Worm (Caenorhabditis elegans) whole organism, L1 larva: ENCODE data around the gene C27B7.9.

ENCODE experiments used
- C04F5.9 ChIP-seq: sonication (generic microtip); optimal IDR thresholded peaks from 2 replicates; lab custom pipeline; 2016; ENCODE audit warnings: missing genetic modification characterization, missing compliant biosample characterization
- C16A3.4 ChIP-seq: fragments of 150-350 bp; optimal IDR thresholded peaks from 2 replicates; lab custom pipeline; 2014; ENCODE audit warnings: missing biosample characterization, missing genetic modification characterization
- Y116A8C.19 ChIP-seq: sonication (generic microtip); optimal IDR thresholded peaks from 2 replicates; lab custom pipeline; 2016; ENCODE audit warnings: missing compliant biosample characterization, missing genetic modification characterization, borderline replicate concordance
- alr-1 ChIP-seq: fragments of 200-800 bp; sonication (Bioruptor generic); optimal IDR thresholded peaks from 2 replicates; lab custom pipeline; 2018; ENCODE audit warnings: borderline replicate concordance, mild to moderate bottlenecking, missing genetic modification characterization, missing compliant biosample characterization
- aly-2 ChIP-seq: fragments of 150-350 bp; optimal IDR thresholded peaks from 2 replicates; lab custom pipeline; 2014; ENCODE audit warnings: missing biosample characterization, missing genetic modification characterization
- blmp-1 ChIP-seq: fragments of 150-350 bp; optimal IDR thresholded peaks from 2 replicates; lab custom pipeline; 2014; ENCODE audit warnings: missing biosample characterization, missing genetic modification characterization
- ceh-63 ChIP-seq: fragments of 200-800 bp; sonication (Bioruptor generic); optimal IDR thresholded peaks from 2 replicates; lab custom pipeline; 2018; ENCODE audit warnings: mild to moderate bottlenecking, missing genetic modification characterization, missing compliant biosample characterization
- ceh-8 ChIP-seq: fragments of 200-800 bp; sonication (Bioruptor generic); optimal IDR thresholded peaks from 2 replicates; lab custom pipeline; 2018; ENCODE audit warnings: mild to moderate bottlenecking, missing genetic modification characterization, moderate library complexity, missing compliant biosample characterization
- ceh-82 ChIP-seq, 3 experiments: fragments of 150-350 bp in 1 of 3; sonication (generic microtip) in 2 of 3; optimal IDR thresholded peaks; 2 replicates each; lab custom pipeline; 2014 to 2017; ENCODE audit warnings: missing biosample characterization in 3 of 3, missing genetic modification characterization in 3 of 3
- ceh-88 ChIP-seq: fragments of 200-800 bp; sonication (Bioruptor generic); IDR thresholded peaks from 2 replicates; pipeline ENCODE4 v1.3.6; 2022; ENCODE audit warnings: missing genetic modification characterization, missing compliant biosample characterization
- ceh-90 ChIP-seq: sonication (generic microtip); optimal IDR thresholded peaks from 2 replicates; lab custom pipeline; 2016; ENCODE audit warnings: missing genetic modification characterization, missing compliant biosample characterization
- ces-1 ChIP-seq: fragments of 150-350 bp; optimal IDR thresholded peaks from 2 replicates; lab custom pipeline; 2014; ENCODE audit warnings: missing biosample characterization, missing genetic modification reagents, missing genetic modification characterization
- dpl-1 ChIP-seq, 3 experiments: fragments of 150-350 bp in 2 of 3; sonication (generic microtip) in 1 of 3; optimal IDR thresholded peaks; 2 replicates each; lab custom pipeline; 2014 to 2017; ENCODE audit warnings: missing biosample characterization in 3 of 3, missing genetic modification characterization in 3 of 3, missing genetic modification reagents in 3 of 3
- dsc-1 ChIP-seq: sonication (generic microtip); optimal IDR thresholded peaks from 2 replicates; lab custom pipeline; 2016; ENCODE audit warnings: mild to moderate bottlenecking, missing genetic modification characterization, missing compliant biosample characterization
- efl-1 ChIP-seq, 4 experiments: fragments of 150-350 bp; optimal IDR thresholded peaks in 3 of 4; peaks in 1 of 4; 1 replicate in 1 of 4; 2 replicates in 3 of 4; lab custom pipeline; 2014; ENCODE audit warnings: missing biosample characterization in 2 of 4, missing genetic modification characterization in 2 of 4, missing genetic modification reagents in 2 of 4
- efl-3 ChIP-seq: fragments of 200-800 bp; sonication (Bioruptor generic); optimal IDR thresholded peaks from 2 replicates; lab custom pipeline; 2018; ENCODE audit warnings: mild to moderate bottlenecking, missing genetic modification characterization, missing compliant biosample characterization
- elt-2 ChIP-seq: sonication (generic microtip); optimal IDR thresholded peaks from 2 replicates; lab custom pipeline; 2016; ENCODE audit warnings: missing genetic modification characterization, mild to moderate bottlenecking, inconsistent platforms, missing compliant biosample characterization, missing genetic modification reagents
- ets-5 ChIP-seq: fragments of 200-800 bp; sonication (Bioruptor generic); IDR thresholded peaks from 2 replicates; pipeline ENCODE4 v1.3.6; 2022; ENCODE audit warnings: missing genetic modification characterization, missing compliant biosample characterization
- fkh-8 ChIP-seq: sonication (generic microtip); optimal IDR thresholded peaks from 2 replicates; lab custom pipeline; 2016; ENCODE audit warnings: mild to moderate bottlenecking, missing genetic modification characterization, missing compliant biosample characterization
- fos-1 ChIP-seq: fragments of 150-350 bp; optimal IDR thresholded peaks from 2 replicates; lab custom pipeline; 2014; ENCODE audit warnings: missing biosample characterization, missing genetic modification characterization
- irx-1 ChIP-seq: sonication (generic microtip); optimal IDR thresholded peaks from 2 replicates; lab custom pipeline; 2016; ENCODE audit warnings: missing genetic modification characterization, missing compliant biosample characterization
- jun-1 ChIP-seq: fragments of 150-350 bp; optimal IDR thresholded peaks from 2 replicates; lab custom pipeline; 2014; ENCODE audit warnings: missing biosample characterization, missing genetic modification reagents, missing genetic modification characterization
- lin-14 ChIP-seq: fragments of 200-800 bp; sonication (Bioruptor generic); optimal IDR thresholded peaks from 2 replicates; lab custom pipeline; 2018; ENCODE audit warnings: mild to moderate bottlenecking, missing genetic modification characterization, moderate library complexity, missing compliant biosample characterization
- lin-15B ChIP-seq: fragments of 150-350 bp; sonication (generic microtip); optimal IDR thresholded peaks from 3 replicates; lab custom pipeline; 2014; ENCODE audit warnings: missing biosample characterization, missing genetic modification characterization
- lin-35 ChIP-seq, 2 experiments: fragments of 150-350 bp; optimal IDR thresholded peaks; 2 replicates each; lab custom pipeline; 2014; ENCODE audit warnings: missing biosample characterization in 2 of 2, missing genetic modification characterization in 2 of 2, missing genetic modification reagents in 2 of 2
- lin-39 ChIP-seq: fragments of 150-350 bp; optimal IDR thresholded peaks from 2 replicates; lab custom pipeline; 2014; ENCODE audit warnings: missing biosample characterization, missing genetic modification reagents, missing genetic modification characterization
- lir-3 ChIP-seq: sonication (generic microtip); optimal IDR thresholded peaks from 2 replicates; lab custom pipeline; 2016; ENCODE audit warnings: mild to moderate bottlenecking, missing genetic modification characterization, moderate library complexity, missing compliant biosample characterization; ENCODE audit not compliant: poor library complexity
- lsy-2 ChIP-seq, 2 experiments: fragments of 150-350 bp; optimal IDR thresholded peaks; 2 replicates each; lab custom pipeline; 2014; ENCODE audit warnings: missing biosample characterization in 2 of 2, missing genetic modification characterization in 2 of 2
- mab-9 ChIP-seq: fragments of 200-800 bp; sonication (Bioruptor generic); IDR thresholded peaks from 2 replicates; pipeline ENCODE4 v1.3.6; 2022; ENCODE audit warnings: missing genetic modification reagents, missing genetic modification characterization, missing compliant biosample characterization
- mef-2 ChIP-seq: fragments of 150-350 bp; optimal IDR thresholded peaks from 2 replicates; lab custom pipeline; 2014; ENCODE audit warnings: missing biosample characterization, missing genetic modification characterization
- nhr-12 ChIP-seq: sonication (generic microtip); optimal IDR thresholded peaks from 2 replicates; lab custom pipeline; 2017; ENCODE audit warnings: missing biosample characterization, missing genetic modification characterization
- nhr-19 ChIP-seq: fragments of 200-800 bp; sonication (Bioruptor generic); conservative IDR thresholded peaks from 2 replicates; pipeline ENCODE4 v1.3.6; 2022; ENCODE audit warnings: missing genetic modification characterization, missing compliant biosample characterization
- nhr-20 ChIP-seq: sonication (generic microtip); optimal IDR thresholded peaks from 2 replicates; lab custom pipeline; 2016; ENCODE audit warnings: mild to moderate bottlenecking, missing genetic modification characterization, missing compliant biosample characterization
- nhr-71 ChIP-seq: sonication (generic microtip); optimal IDR thresholded peaks from 2 replicates; lab custom pipeline; 2016; ENCODE audit warnings: mild to moderate bottlenecking, missing genetic modification characterization, moderate library complexity, missing compliant biosample characterization
- nhr-77 ChIP-seq: fragments of 150-350 bp; optimal IDR thresholded peaks from 2 replicates; lab custom pipeline; 2014; ENCODE audit warnings: missing biosample characterization, missing genetic modification characterization
- nhr-84 ChIP-seq: sonication (generic microtip); optimal IDR thresholded peaks from 2 replicates; lab custom pipeline; 2017; ENCODE audit warnings: missing biosample characterization, missing genetic modification characterization
- pax-3 ChIP-seq: fragments of 200-800 bp; sonication (Bioruptor generic); optimal IDR thresholded peaks from 2 replicates; lab custom pipeline; 2018; ENCODE audit warnings: mild to moderate bottlenecking, missing genetic modification characterization, moderate library complexity, missing compliant biosample characterization
- skn-1 ChIP-seq: fragments of 150-350 bp; optimal IDR thresholded peaks from 2 replicates; lab custom pipeline; 2014; ENCODE audit warnings: missing biosample characterization, missing genetic modification characterization
- snu-23 ChIP-seq: sonication (generic microtip); optimal IDR thresholded peaks from 2 replicates; lab custom pipeline; 2016; ENCODE audit warnings: missing genetic modification characterization, missing compliant biosample characterization
- sptf-1 ChIP-seq: fragments of 150-350 bp; optimal IDR thresholded peaks from 2 replicates; lab custom pipeline; 2014; ENCODE audit warnings: missing biosample characterization, missing genetic modification characterization
- swsn-7 ChIP-seq: sonication (generic microtip); optimal IDR thresholded peaks from 2 replicates; lab custom pipeline; 2016; ENCODE audit warnings: missing genetic modification characterization, missing compliant biosample characterization
- tlp-1 ChIP-seq: fragments of 150-350 bp; optimal IDR thresholded peaks from 2 replicates; lab custom pipeline; 2014; ENCODE audit warnings: missing biosample characterization, missing genetic modification characterization
- unc-130 ChIP-seq: fragments of 150-350 bp; optimal IDR thresholded peaks from 2 replicates; lab custom pipeline; 2017; ENCODE audit warnings: missing biosample characterization, missing genetic modification characterization, inconsistent platforms
- unc-62 ChIP-seq: fragments of 150-350 bp; optimal IDR thresholded peaks from 2 replicates; lab custom pipeline; 2014; ENCODE audit warnings: missing biosample characterization, missing genetic modification reagents, missing genetic modification characterization
- unc-86 ChIP-seq: sonication (generic microtip); optimal IDR thresholded peaks from 2 replicates; lab custom pipeline; 2016; ENCODE audit warnings: missing genetic modification characterization, missing compliant biosample characterization
- zip-4 ChIP-seq: fragments of 200-800 bp; sonication (Bioruptor generic); optimal IDR thresholded peaks from 2 replicates; lab custom pipeline; 2018; ENCODE audit warnings: mild to moderate bottlenecking, missing genetic modification characterization, moderate library complexity, missing compliant biosample characterization
- ztf-11 ChIP-seq, 2 experiments: sonication (generic microtip); optimal IDR thresholded peaks; 2 replicates each; lab custom pipeline; 2016 to 2017; ENCODE audit warnings: missing genetic modification characterization in 2 of 2, missing biosample characterization in 1 of 2, missing compliant biosample characterization in 1 of 2
- ztf-4 ChIP-seq: fragments of 150-350 bp; optimal IDR thresholded peaks from 2 replicates; lab custom pipeline; 2014; ENCODE audit warnings: missing biosample characterization, missing genetic modification characterization

C27B7.9 gene

ce11 chrIV:8893746-8894145 lies 22.2 kb downstream of the C27B7.9 start, which contains the start of gene rad-54.L2 (continued):
- TF ChIP-seq alr-1: no peak
- no peak for TF ChIP-seq jun-1 (tag; lab: Kevin White, UChicago)
- no peak for TF ChIP-seq Y116A8C.19 (tag; lab: Kevin White, UChicago)
- no peak for TF ChIP-seq sptf-1
- no peak for TF ChIP-seq nhr-84 (tag; lab: Kevin White, UChicago)
- TF ChIP-seq unc-62 (GFP tag; lab: Kevin White, UChicago): no peak
- TF ChIP-seq nhr-20 (tag; lab: Kevin White, UChicago): peak; percentile 61
- TF ChIP-seq tlp-1 (tag; lab: Kevin White, UChicago): no peak

ce11 chrIV:8892558-8892957 lies 23.4 kb downstream of the C27B7.9 start, which contains the start of gene C27B7.2:
Gene C27B7.2, plus strand, starts transcription at chrIV:8892858.
- TF ChIP-seq ztf-11 (tag; optimal IDR thresholded peaks at IDR 0.05; lab: Kevin White, UChicago) (no peak), ceh-8 (GFP tag; lab: Kevin White, UChicago) (no peak), aly-2 (tag; lab: Kevin White, UChicago) (no peak), mab-9 (GFP tag; lab: Robert Waterston, UW) (no peak), fos-1 (tag; lab: Kevin White, UChicago) (no peak), dpl-1 (GFP tag; optimal IDR thresholded peaks at IDR 0.05; lab: Kevin White, UChicago) (no peak), ceh-88 (GFP tag; lab: Robert Waterston, UW) (no peak), ztf-4 (tag; lab: Kevin White, UChicago) (no peak), elt-2 (tag; lab: Kevin White, UChicago) (no peak)

ce11 chrIV:8891131-8891530 lies 24.8 kb downstream of the C27B7.9 start, which contains the start of gene spr-2:
Gene spr-2, plus strand, starts transcription at chrIV:8891462.
- TF ChIP-seq lin-39 (tag; lab: Kevin White, UChicago) (peak; percentile 75), dsc-1 (tag; lab: Kevin White, UChicago) (peak; percentile 75), nhr-71 (tag; lab: Kevin White, UChicago) (peak; percentile 89), efl-3 (GFP tag; lab: Kevin White, UChicago) (no peak), lsy-2 (tag; optimal IDR thresholded peaks at IDR 0.05; lab: Kevin White, UChicago) (peak; percentile 84 to 87), Y116A8C.19 (tag; lab: Kevin White, UChicago) (no peak), mab-9 (GFP tag; lab: Robert Waterston, UW) (no peak), nhr-77 (tag; lab: Kevin White, UChicago) (peak; percentile 19), ces-1 (no peak), swsn-7 (tag; lab: Kevin White, UChicago) (peak; percentile 81), ets-5 (GFP tag; lab: Robert Waterston, UW) (no peak), ceh-63 (no peak), ceh-90 (tag; lab: Kevin White, UChicago) (no peak), lin-14 (GFP tag; lab: Kevin White, UChicago) (peak; percentile 81), C16A3.4 (tag; lab: Kevin White, UChicago) (peak; percentile 76), pax-3 (tag; lab: Kevin White, UChicago) (no peak), jun-1 (tag; lab: Kevin White, UChicago) (peak; percentile 39), nhr-12 (tag; lab: Kevin White, UChicago) (no peak), mef-2 (peak; percentile 5), ceh-8 (GFP tag; lab: Kevin White, UChicago) (peak; percentile 68), lin-35 (GFP tag; optimal IDR thresholded peaks at IDR 0.05; lab: Kevin White, UChicago) (peak; percentile 86 to 91), unc-130 (tag; lab: Kevin White, UChicago) (peak; percentile 37), C04F5.9 (peak; percentile 14), lin-15B (peak; percentile 65), ztf-11 (tag; optimal IDR thresholded peaks at IDR 0.05; lab: Kevin White, UChicago) (peak in 1 of 2 experiments; percentile 3), unc-86 (tag; lab: Kevin White, UChicago) (peak; percentile 59), ceh-82 (tag; optimal IDR thresholded peaks at IDR 0.05; lab: Kevin White, UChicago) (peak; percentile 21 to 65 (median 54)), fkh-8 (tag; lab: Kevin White, UChicago) (peak; percentile 50), irx-1 (tag; lab: Kevin White, UChicago) (peak; percentile 59), lir-3 (tag; lab: Kevin White, UChicago) (no peak), snu-23 (peak; percentile 78), zip-4 (GFP tag; lab: Kevin White, UChicago) (no peak), dpl-1 (GFP tag; optimal IDR thresholded peaks at IDR 0.05; lab: Kevin White, UChicago) (peak; percentile 84 to 88 (median 87)), blmp-1 (tag; lab: Kevin White, UChicago) (peak; percentile 64), skn-1 (peak; percentile 52), efl-1 (optimal IDR thresholded peaks at IDR 0.05; lab: Kevin White, UChicago) (peak; percentile 81 to 89), efl-1 (GFP tag; optimal IDR thresholded peaks at IDR 0.05 in 1 of 2; lab: Kevin White, UChicago) (peak; percentile 86 to 99), nhr-19 (GFP tag; lab: Robert Waterston, UW) (peak; percentile 75)
